Worm (Caenorhabditis elegans): ENCODE results near the gene sups-1.

sups-1 gene

ce11 chrX:6003853-6004252, at the start of gene sups-1:
TSS of gene sups-1 (plus strand) at chrX:6004153.
- TF ChIP-seq mep-1 (tag; optimal IDR thresholded peaks at IDR 0.05) (no peak), elt-3 (tag; optimal IDR thresholded peaks at IDR 0.05) (no peak), ceh-43 (GFP tag; optimal IDR thresholded peaks at IDR 0.05) (no peak)

ce11 chrX:5956130-5956529, 47.8 kb upstream of the sups-1 start:
- TF ChIP-seq ces-1 (GFP tag; optimal IDR thresholded peaks at IDR 0.05) (peak; percentile 39), hlh-1 (tag; optimal IDR thresholded peaks at IDR 0.05) (no peak)

ce11 chrX:5958815-5959214, 45.1 kb upstream of the sups-1 start, which contains the start of gene R07E4.1:
TSS of gene R07E4.1 (plus strand) at chrX:5959115.
- TF ChIP-seq nhr-76 (tag; optimal IDR thresholded peaks at IDR 0.05) (no peak), nhr-237 (tag; optimal IDR thresholded peaks at IDR 0.05) (no peak), hlh-1 (tag; optimal IDR thresholded peaks at IDR 0.05) (no peak)

- no peak for TF ChIP-seq sptf-1 (tag; optimal IDR thresholded peaks at IDR 0.05)
- TF ChIP-seq unc-120 (tag; optimal IDR thresholded peaks at IDR 0.05; ENCODE audit: poor library complexity, severe bottlenecking) = no peak
- TF ChIP-seq ztf-11 (tag; optimal IDR thresholded peaks at IDR 0.05) = no peak
- no peak for TF ChIP-seq mab-5 (tag; optimal IDR thresholded peaks at IDR 0.05)
- TF ChIP-seq blmp-1 (tag; optimal IDR thresholded peaks at IDR 0.05) = no peak
- no peak for TF ChIP-seq mls-2 (tag; optimal IDR thresholded peaks at IDR 0.05)
- no peak for TF ChIP-seq unc-62 (GFP tag; optimal IDR thresholded peaks at IDR 0.05)
- no peak for TF ChIP-seq ceh-43 (GFP tag; optimal IDR thresholded peaks at IDR 0.05)
- TF ChIP-seq nhr-28 (tag; optimal IDR thresholded peaks at IDR 0.05) = no peak
- no peak for TF ChIP-seq ces-1 (GFP tag; optimal IDR thresholded peaks at IDR 0.05)
- no peak for TF ChIP-seq flh-1 (GFP tag; optimal IDR thresholded peaks at IDR 0.05)
- no peak for TF ChIP-seq bed-3 (GFP tag; optimal IDR thresholded peaks at IDR 0.05)
Measured at ce11 chrX:5960872-5961271, 43.1 kb upstream of the sups-1 start.

ce11 chrX:5962560-5962959, 41.4 kb upstream of the sups-1 start:
- TF ChIP-seq ceh-83 (GFP tag; optimal IDR thresholded peaks at IDR 0.05) (no peak), elt-1 (tag; optimal IDR thresholded peaks at IDR 0.05; ENCODE audit: borderline replicate concordance, insufficient read depth) (no peak), lsy-2 (tag; optimal IDR thresholded peaks at IDR 0.05) (no peak), ztf-11 (tag; optimal IDR thresholded peaks at IDR 0.05) (no peak), unc-120 (tag; optimal IDR thresholded peaks at IDR 0.05; ENCODE audit: poor library complexity, severe bottlenecking) (no peak), tbx-8 (GFP tag; optimal IDR thresholded peaks at IDR 0.05) (no peak), ceh-43 (GFP tag; optimal IDR thresholded peaks at IDR 0.05) (no peak)

- TF ChIP-seq ceh-39 (tag; optimal IDR thresholded peaks at IDR 0.05) (no peak), sptf-1 (tag; optimal IDR thresholded peaks at IDR 0.05) (no peak), mls-2 (tag; optimal IDR thresholded peaks at IDR 0.05) (no peak)
Measured at ce11 chrX:5972212-5972611, 31.7 kb upstream of the sups-1 start.

ce11 chrX:5975228-5975627, 28.7 kb upstream of the sups-1 start:
- TF ChIP-seq tbx-8 (GFP tag; optimal IDR thresholded peaks at IDR 0.05) (no peak), ces-1 (GFP tag; optimal IDR thresholded peaks at IDR 0.05) (peak; percentile 93)

ce11 chrX:5975726-5976125, 28.2 kb upstream of the sups-1 start:
- TF ChIP-seq ceh-83 (GFP tag; optimal IDR thresholded peaks at IDR 0.05) (no peak), ceh-43 (GFP tag; optimal IDR thresholded peaks at IDR 0.05) (no peak), mep-1 (tag; optimal IDR thresholded peaks at IDR 0.05) (no peak), elt-3 (tag; optimal IDR thresholded peaks at IDR 0.05) (no peak), nhr-2 (tag; optimal IDR thresholded peaks at IDR 0.05) (no peak), zip-8 (tag; optimal IDR thresholded peaks at IDR 0.05) (no peak), sem-2 (GFP tag; optimal IDR thresholded peaks at IDR 0.05) (no peak), snpc-4 (tag; optimal IDR thresholded peaks at IDR 0.05) (no peak), pha-4 (tag; optimal IDR thresholded peaks at IDR 0.05) (no peak), sptf-1 (tag; optimal IDR thresholded peaks at IDR 0.05) (no peak), unc-62 (GFP tag; optimal IDR thresholded peaks at IDR 0.05) (no peak), ham-2 (GFP tag; optimal IDR thresholded peaks at IDR 0.05) (no peak), elt-1 (tag; optimal IDR thresholded peaks at IDR 0.05; ENCODE audit: borderline replicate concordance, insufficient read depth) (no peak)

All from whole organism, mixed stage, embryonic.